Fruit fly (Drosophila melanogaster): ENCODE results near the gene Atg8a.

Atg8a gene

dm6 chrX:10731801-10732200 is 36.3 kb downstream of the Atg8a start (continued):
- TF ChIP-seq E2f2 (GFP tag; IDR thresholded peaks at IDR 0.05) (peak; percentile 23; the same call in 1 of the 2 replicates), Xbp1 (GFP tag; optimal IDR thresholded peaks at IDR 0.05) (peak; percentile 56), Antp (GFP tag; optimal IDR thresholded peaks at IDR 0.05) (peak; percentile 18), Sry-δ (GFP tag; optimal IDR thresholded peaks at IDR 0.05) (peak; percentile 12), Bteb2 (GFP tag; optimal IDR thresholded peaks at IDR 0.05) (peak; percentile 9), CG13894 (tag; optimal IDR thresholded peaks at IDR 0.05) (no peak), da (GFP tag; optimal IDR thresholded peaks at IDR 0.05) (no peak), CG15696 (tag; optimal IDR thresholded peaks at IDR 0.05) (peak; percentile 46), Nf-YA (GFP tag; IDR thresholded peaks at IDR 0.05) (no peak), CG10267 (tag; optimal IDR thresholded peaks at IDR 0.05) (peak; percentile 71), CG9437 (GFP tag; optimal IDR thresholded peaks at IDR 0.05) (peak; percentile 23), tx (GFP tag; optimal IDR thresholded peaks at IDR 0.05) (peak; percentile 30), CG8944 (GFP tag; optimal IDR thresholded peaks at IDR 0.05) (no peak), Fer1 (GFP tag; optimal IDR thresholded peaks at IDR 0.05) (peak; percentile 70), CG15269 (tag; optimal IDR thresholded peaks at IDR 0.05) (peak; percentile 67), Ssrp (tag; optimal IDR thresholded peaks at IDR 0.05) (peak; percentile 64), Deaf1 (tag; optimal IDR thresholded peaks at IDR 0.05) (peak; percentile 36), CG10274 (GFP tag; optimal IDR thresholded peaks at IDR 0.05) (no peak), Mrtf (GFP tag; IDR thresholded peaks at IDR 0.05) (no peak), CG11695 (GFP tag; IDR thresholded peaks at IDR 0.05) (peak; percentile 68), CG8388 (GFP tag; optimal IDR thresholded peaks at IDR 0.05) (peak; percentile 64), knrl (GFP tag; IDR thresholded peaks at IDR 0.05; ENCODE audit: partially characterized antibody) (no peak), CG15011 (GFP tag; optimal IDR thresholded peaks at IDR 0.05) (peak; percentile 50), cwo (GFP tag; optimal IDR thresholded peaks at IDR 0.05) (peak; percentile 56), CG13123 (GFP tag; optimal IDR thresholded peaks at IDR 0.05) (peak; percentile 37), CG10654 (GFP tag; optimal IDR thresholded peaks at IDR 0.05) (peak; percentile 28), Atf3 (GFP tag; optimal IDR thresholded peaks at IDR 0.05) (peak; percentile 18), CHES-1-like (GFP tag; optimal IDR thresholded peaks at IDR 0.05) (peak; percentile 30), CG18599 (GFP tag; optimal IDR thresholded peaks at IDR 0.05) (peak; percentile 82), nau (GFP tag; optimal IDR thresholded peaks at IDR 0.05) (peak; percentile 33), CG2875 (GFP tag; optimal IDR thresholded peaks at IDR 0.05) (peak; percentile 9), CG5245 (GFP tag; optimal IDR thresholded peaks at IDR 0.05) (peak; percentile 1), HmgZ (tag; optimal IDR thresholded peaks at IDR 0.05) (peak; percentile 26), maf-S (GFP tag; optimal IDR thresholded peaks at IDR 0.05) (peak; percentile 16), HLH3B (GFP tag; IDR thresholded peaks at IDR 0.05) (peak; percentile 57), sob (GFP tag; IDR thresholded peaks at IDR 0.05) (0 out of 2 replicates have a peak, but pooled peaks have one; percentile 13), p53 (GFP tag; optimal IDR thresholded peaks at IDR 0.05) (no peak), sd (tag; optimal IDR thresholded peaks at IDR 0.05) (no peak), eve (GFP tag; optimal IDR thresholded peaks at IDR 0.05) (peak in 1 of 2 experiments; percentile 68), CG9727 (GFP tag; optimal IDR thresholded peaks at IDR 0.05) (peak; percentile 81), CG31441 (GFP tag; IDR thresholded peaks at IDR 0.05) (peak; percentile 77), bigmax (GFP tag; optimal IDR thresholded peaks at IDR 0.05) (no peak), gcm (GFP tag; optimal IDR thresholded peaks at IDR 0.05) (peak; percentile 53), CG17385 (GFP tag; optimal IDR thresholded peaks at IDR 0.05) (peak; percentile 87), CG18764 (GFP tag; optimal IDR thresholded peaks at IDR 0.05) (no peak), ci (GFP tag; IDR thresholded peaks at IDR 0.05) (peak; percentile 21; the same call in 1 of the 3 replicates), Hsf (GFP tag; optimal IDR thresholded peaks at IDR 0.05) (peak; percentile 54), CG15479 (GFP tag; optimal IDR thresholded peaks at IDR 0.05) (no peak), esg (GFP tag; conservative IDR thresholded peaks at IDR 0.05) (peak; percentile 43), CG14710 (tag; optimal IDR thresholded peaks at IDR 0.05) (peak; percentile 59), tgo (GFP tag; IDR thresholded peaks at IDR 0.05) (peak; percentile 44)
